Worm (Caenorhabditis elegans) whole organism, L2 larva: ENCODE data around the gene F44D12.10.

Source experiments
- C34F6.9 ChIP-seq: fragments of 150-350 bp; optimal IDR thresholded peaks from 2 replicates; lab custom pipeline; 2014; ENCODE audit warnings: missing biosample characterization, missing genetic modification characterization
- F13H6.1 ChIP-seq: sonication (generic microtip); optimal IDR thresholded peaks from 2 replicates; lab custom pipeline; 2016; ENCODE audit warnings: missing genetic modification characterization, missing compliant biosample characterization
- R02D3.7 ChIP-seq: fragments of 150-350 bp; optimal IDR thresholded peaks from 2 replicates; lab custom pipeline; 2014; ENCODE audit warnings: missing biosample characterization, missing genetic modification characterization
- Y55F3AM.14 ChIP-seq: fragments of 200-800 bp; sonication (Bioruptor generic); optimal IDR thresholded peaks from 2 replicates; lab custom pipeline; 2018; ENCODE audit warnings: mild to moderate bottlenecking, missing genetic modification characterization, missing compliant biosample characterization
- ZK546.5 ChIP-seq: sonication (generic microtip); optimal IDR thresholded peaks from 2 replicates; lab custom pipeline; 2017; ENCODE audit warnings: missing biosample characterization, missing genetic modification characterization
- alr-1 ChIP-seq: fragments of 150-350 bp; optimal IDR thresholded peaks from 2 replicates; lab custom pipeline; 2014; ENCODE audit warnings: missing biosample characterization, missing genetic modification characterization
- ama-1 ChIP-seq: fragments of 150-350 bp; optimal IDR thresholded peaks from 2 replicates; lab custom pipeline; 2018; ENCODE audit warnings: inconsistent platforms
- blmp-1 ChIP-seq: sonication (generic microtip); optimal IDR thresholded peaks from 2 replicates; lab custom pipeline; 2017; ENCODE audit warnings: missing genetic modification characterization, mild to moderate bottlenecking, missing compliant biosample characterization, antibody characterized with exemption, moderate library complexity; ENCODE audit not compliant: insufficient read depth
- ceh-16 ChIP-seq: fragments of 150-350 bp; optimal IDR thresholded peaks from 2 replicates; lab custom pipeline; 2014; ENCODE audit warnings: missing biosample characterization, missing genetic modification characterization
- crh-2 ChIP-seq: sonication (generic microtip); optimal IDR thresholded peaks from 2 replicates; lab custom pipeline; 2017; ENCODE audit warnings: missing biosample characterization, missing genetic modification characterization
- dmd-4 ChIP-seq: sonication (generic microtip); optimal IDR thresholded peaks from 2 replicates; lab custom pipeline; 2017; ENCODE audit warnings: missing biosample characterization, missing genetic modification characterization
- egl-27 ChIP-seq: sonication (generic microtip); optimal IDR thresholded peaks from 3 replicates; lab custom pipeline; 2017; ENCODE audit warnings: missing biosample characterization, missing genetic modification reagents, missing genetic modification characterization
- elt-1 ChIP-seq: fragments of 150-350 bp; optimal IDR thresholded peaks from 2 replicates; lab custom pipeline; 2014; ENCODE audit warnings: missing biosample characterization, missing genetic modification characterization
- fos-1 ChIP-seq: fragments of 150-350 bp; optimal IDR thresholded peaks from 2 replicates; lab custom pipeline; 2014; ENCODE audit warnings: missing biosample characterization, missing genetic modification characterization
- gmeb-1 ChIP-seq: fragments of 150-350 bp; optimal IDR thresholded peaks from 2 replicates; lab custom pipeline; 2014; ENCODE audit warnings: missing biosample characterization, missing genetic modification characterization
- lin-39 ChIP-seq: fragments of 150-350 bp; optimal IDR thresholded peaks from 2 replicates; lab custom pipeline; 2014; ENCODE audit warnings: missing biosample characterization, missing genetic modification reagents, missing genetic modification characterization
- lsy-2 ChIP-seq, 2 experiments: fragments of 150-350 bp in 1 of 2; sonication (generic microtip) in 1 of 2; optimal IDR thresholded peaks; 2 replicates each; lab custom pipeline; 2014 to 2017; ENCODE audit warnings: missing biosample characterization in 2 of 2, missing genetic modification characterization in 2 of 2
- mab-5 ChIP-seq: fragments of 150-350 bp; optimal IDR thresholded peaks from 2 replicates; lab custom pipeline; 2014; ENCODE audit warnings: missing biosample characterization, missing genetic modification characterization
- mbf-1 ChIP-seq: sonication (generic microtip); optimal IDR thresholded peaks from 2 replicates; lab custom pipeline; 2017; ENCODE audit warnings: missing biosample characterization, missing genetic modification characterization
- nhr-10 ChIP-seq: sonication (generic microtip); optimal IDR thresholded peaks from 2 replicates; lab custom pipeline; 2017; ENCODE audit warnings: missing biosample characterization, missing genetic modification characterization
- nhr-12 ChIP-seq: fragments of 150-350 bp; optimal IDR thresholded peaks from 2 replicates; lab custom pipeline; 2014; ENCODE audit warnings: missing biosample characterization, missing genetic modification characterization
- nhr-21 ChIP-seq: fragments of 150-350 bp; optimal IDR thresholded peaks from 2 replicates; lab custom pipeline; 2014; ENCODE audit warnings: missing biosample characterization, missing genetic modification characterization
- nhr-237 ChIP-seq: fragments of 150-350 bp; optimal IDR thresholded peaks from 2 replicates; lab custom pipeline; 2014; ENCODE audit warnings: missing biosample characterization, missing genetic modification characterization
- nhr-25 ChIP-seq: fragments of 150-350 bp; sonication (generic microtip); optimal IDR thresholded peaks from 3 replicates; lab custom pipeline; 2014; ENCODE audit warnings: missing biosample characterization, missing genetic modification characterization
- nhr-77 ChIP-seq: fragments of 150-350 bp; optimal IDR thresholded peaks from 2 replicates; lab custom pipeline; 2014; ENCODE audit warnings: missing biosample characterization, missing genetic modification characterization
- skn-1 ChIP-seq: sonication (generic microtip); optimal IDR thresholded peaks from 2 replicates; lab custom pipeline; 2017; ENCODE audit warnings: missing biosample characterization, missing genetic modification characterization
- sma-3 ChIP-seq: sonication (generic microtip); optimal IDR thresholded peaks from 2 replicates; lab custom pipeline; 2016; ENCODE audit warnings: missing genetic modification reagents, missing genetic modification characterization, missing compliant biosample characterization
- sma-9 ChIP-seq, 2 experiments: fragments of 150-350 bp in 1 of 2; sonication (generic microtip) in 1 of 2; optimal IDR thresholded peaks; 2 replicates each; lab custom pipeline; 2014 to 2016; ENCODE audit warnings: missing genetic modification characterization in 2 of 2, mild to moderate bottlenecking in 1 of 2, missing biosample characterization in 1 of 2, missing compliant biosample characterization in 1 of 2, missing genetic modification reagents in 1 of 2, moderate library complexity in 1 of 2
- snpc-4 ChIP-seq: fragments of 150-350 bp; optimal IDR thresholded peaks from 2 replicates; lab custom pipeline; 2014; ENCODE audit warnings: missing biosample characterization, missing genetic modification characterization
- unc-55 ChIP-seq: fragments of 150-350 bp; sonication (generic microtip); optimal IDR thresholded peaks from 3 replicates; lab custom pipeline; 2014; ENCODE audit warnings: missing biosample characterization, missing genetic modification reagents, missing genetic modification characterization
- unc-62 ChIP-seq: fragments of 150-350 bp; optimal IDR thresholded peaks from 2 replicates; lab custom pipeline; 2014; ENCODE audit warnings: missing biosample characterization, missing genetic modification reagents, missing genetic modification characterization

F44D12.10 gene

ce11 chrIV:9998487-9999218, 38.2 kb downstream of the F44D12.10 start, which contains the start of gene pyp-1 (continued):
- no peak for TF ChIP-seq sma-3
- no peak for TF ChIP-seq nhr-237
- TF ChIP-seq mab-5 (tag; lab: Kevin White, UChicago) = no peak

DNA sequence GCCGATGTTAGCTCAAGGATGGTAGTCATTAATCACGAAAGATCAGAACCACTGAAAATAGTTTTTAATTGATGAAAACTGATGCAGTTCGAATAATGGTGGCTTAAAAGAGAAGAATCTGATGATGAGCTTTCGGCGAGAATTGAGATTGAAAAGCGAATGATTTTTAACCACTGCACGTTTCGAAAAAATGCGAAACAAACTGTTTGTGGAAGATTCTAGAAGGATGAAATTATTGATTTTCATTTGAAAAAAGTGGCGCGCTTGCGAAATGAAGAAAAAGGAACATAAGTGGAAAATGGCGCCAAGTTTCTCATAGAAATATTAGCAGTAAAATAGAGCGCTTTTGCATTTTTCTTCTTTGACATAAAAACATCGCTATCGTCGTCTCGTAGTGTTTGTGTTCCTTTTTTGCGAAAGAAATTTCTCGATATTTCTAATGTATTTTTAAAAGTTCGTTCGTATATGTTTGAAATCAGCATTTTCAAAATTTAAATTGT, 41.9 kb downstream of the F44D12.10 start, which contains the start of gene uba-1:
Gene uba-1, minus strand, starts transcription at position 51 of the 500 bp plus-strand sequence.
- TF ChIP-seq mab-5 (tag; lab: Kevin White, UChicago) = peak; percentile 12
- TF ChIP-seq elt-1 (tag; lab: Kevin White, UChicago) = no peak
- peak; percentile 41 for TF ChIP-seq sma-3
- peak; percentile 13 for TF ChIP-seq F13H6.1
- no peak for TF ChIP-seq dmd-4
- peak; percentile 28 for TF ChIP-seq nhr-21 (tag; lab: Kevin White, UChicago)
- TF ChIP-seq crh-2 = peak; percentile 86
- TF ChIP-seq ZK546.5 (tag; lab: Kevin White, UChicago) = no peak
- TF ChIP-seq nhr-25 (tag; lab: Kevin White, UChicago) = peak; percentile 67
- no peak for TF ChIP-seq ceh-16 (tag; lab: Kevin White, UChicago)
- peak; percentile 55 for TF ChIP-seq ama-1 (lab: Kevin White, UChicago)
- TF ChIP-seq Y55F3AM.14 (GFP tag; lab: Kevin White, UChicago) = peak; percentile 60
- peak; percentile 55 for TF ChIP-seq unc-55 (GFP tag; lab: Kevin White, UChicago)
- no peak for TF ChIP-seq lin-39 (tag; lab: Kevin White, UChicago)
- TF ChIP-seq lsy-2 (tag; optimal IDR thresholded peaks at IDR 0.05; lab: Kevin White, UChicago) = peak in 1 of 2 experiments; percentile 50
- TF ChIP-seq C34F6.9 (tag; lab: Kevin White, UChicago) = peak; percentile 55
- no peak for TF ChIP-seq mbf-1 (tag; lab: Kevin White, UChicago)
- TF ChIP-seq nhr-10 (tag; lab: Kevin White, UChicago) = no peak
- no peak for TF ChIP-seq nhr-12
- TF ChIP-seq gmeb-1 (tag; lab: Kevin White, UChicago) = peak; percentile 5

ce11 chrIV:9993403-9994132, 43.3 kb downstream of the F44D12.10 start:
- TF ChIP-seq lin-39 (tag; lab: Kevin White, UChicago) = no peak
- peak; percentile 20 for TF ChIP-seq crh-2
- peak; percentile 70 for TF ChIP-seq skn-1
- no peak for TF ChIP-seq sma-3
- TF ChIP-seq lsy-2 (tag; optimal IDR thresholded peaks at IDR 0.05; lab: Kevin White, UChicago) = no peak
- TF ChIP-seq gmeb-1 (tag; lab: Kevin White, UChicago) = no peak
- no peak for TF ChIP-seq snpc-4 (tag; lab: Kevin White, UChicago)
- no peak for TF ChIP-seq sma-9 (GFP tag; optimal IDR thresholded peaks at IDR 0.05; lab: Kevin White, UChicago)
- TF ChIP-seq sma-9 (tag; optimal IDR thresholded peaks at IDR 0.05; lab: Kevin White, UChicago) = no peak
- no peak for TF ChIP-seq nhr-21 (tag; lab: Kevin White, UChicago)
- TF ChIP-seq alr-1 = no peak
- TF ChIP-seq C34F6.9 (tag; lab: Kevin White, UChicago) = no peak
- no peak for TF ChIP-seq mab-5 (tag; lab: Kevin White, UChicago)
- no peak for TF ChIP-seq nhr-77 (tag; lab: Kevin White, UChicago)
- no peak for TF ChIP-seq blmp-1
- TF ChIP-seq dmd-4 = no peak
- TF ChIP-seq R02D3.7 (tag; lab: Kevin White, UChicago) = no peak
- TF ChIP-seq egl-27 (tag; lab: Kevin White, UChicago) = no peak
- no peak for TF ChIP-seq fos-1 (tag; lab: Kevin White, UChicago)
- TF ChIP-seq, all 48 proteins: peak for 2

ce11 chrIV:9989416-9989815, 47.5 kb downstream of the F44D12.10 start:
- no peak for TF ChIP-seq gmeb-1 (tag; lab: Kevin White, UChicago)
- TF ChIP-seq crh-2 = peak; percentile 27
- TF ChIP-seq unc-62 (GFP tag; lab: Kevin White, UChicago) = no peak
